Fruit fly (Drosophila melanogaster): ENCODE measurements around the gene ATPsynbetaL.

dm6 chr3L:16083693-16084092, 13.9 kb upstream of the ATPsynbetaL start, which contains the start of gene CG13075:
- TF ChIP-seq psq (optimal IDR thresholded peaks at IDR 0.05) (no peak), ttk (optimal IDR thresholded peaks at IDR 0.05) (no peak), h (optimal IDR thresholded peaks at IDR 0.05) (no peak), Sin3A (optimal IDR thresholded peaks at IDR 0.05) (no peak)
